Worm (Caenorhabditis elegans): ENCODE results near the gene F58E6.8.

- TF ChIP-seq fkh-10 (GFP tag; optimal IDR thresholded peaks at IDR 0.05) = no peak
- TF ChIP-seq ama-1 (optimal IDR thresholded peaks at IDR 0.05) = no peak
- TF ChIP-seq ceh-9 (tag; optimal IDR thresholded peaks at IDR 0.05) = no peak
- no peak for TF ChIP-seq ceh-19 (GFP tag; optimal IDR thresholded peaks at IDR 0.05)
- TF ChIP-seq ceh-31 (tag; optimal IDR thresholded peaks at IDR 0.05) = no peak
- no peak for TF ChIP-seq C38D4.7 (GFP tag; optimal IDR thresholded peaks at IDR 0.05)
- TF ChIP-seq nhr-11 (tag; optimal IDR thresholded peaks at IDR 0.05) = no peak
- no peak for TF ChIP-seq mec-3 (tag; optimal IDR thresholded peaks at IDR 0.05; ENCODE audit: borderline replicate concordance)
- no peak for TF ChIP-seq tbx-2 (tag; optimal IDR thresholded peaks at IDR 0.05)
- TF ChIP-seq sdc-2 (tag; optimal IDR thresholded peaks at IDR 0.05) = no peak
- no peak for TF ChIP-seq pag-3 (tag; optimal IDR thresholded peaks at IDR 0.05; ENCODE audit: borderline replicate concordance)
- TF ChIP-seq pqm-1 (tag; optimal IDR thresholded peaks at IDR 0.05) = no peak
- no peak for TF ChIP-seq npax-4 (tag; optimal IDR thresholded peaks at IDR 0.05)
These were observed 12.3 kb upstream of the F58E6.8 start for ce11 chrV:9767941-9768340.

All from whole organism, late embryonic.